Worm (Caenorhabditis elegans) whole organism, mixed stage, embryonic: Measurements from ENCODE around the gene ugt-58.
A peak's percentile ranks its signal among the peaks of the same experiment; 100 is the strongest.

Experiments
- drap-1 ChIP-seq: fragments of 200-800 bp; sonication (Bioruptor generic); optimal IDR thresholded peaks from 3 replicates; lab custom pipeline; 2018; ENCODE audit warnings: mild to moderate bottlenecking, missing genetic modification characterization, missing compliant biosample characterization
- elt-3 ChIP-seq: fragments of 150-350 bp; optimal IDR thresholded peaks from 2 replicates; lab custom pipeline; 2014; ENCODE audit warnings: missing biosample characterization, missing genetic modification characterization
- mep-1 ChIP-seq: fragments of 150-350 bp; optimal IDR thresholded peaks from 2 replicates; lab custom pipeline; 2017; ENCODE audit warnings: missing biosample characterization, missing genetic modification reagents, missing genetic modification characterization, inconsistent platforms
- nhr-237 ChIP-seq: fragments of 150-350 bp; optimal IDR thresholded peaks from 2 replicates; lab custom pipeline; 2014; ENCODE audit warnings: missing biosample characterization, missing genetic modification characterization
- pha-4 ChIP-seq: fragments of 150-350 bp; optimal IDR thresholded peaks from 2 replicates; lab custom pipeline; 2018; ENCODE audit warnings: missing biosample characterization, missing genetic modification reagents, missing genetic modification characterization
- snpc-4 ChIP-seq: fragments of 150-350 bp; optimal IDR thresholded peaks from 2 replicates; lab custom pipeline; 2014; ENCODE audit warnings: missing biosample characterization, missing genetic modification characterization
- unc-120 ChIP-seq: sonication (generic microtip); optimal IDR thresholded peaks from 2 replicates; lab custom pipeline; 2017; ENCODE audit warnings: missing genetic modification characterization, missing compliant biosample characterization; ENCODE audit not compliant: poor library complexity, severe bottlenecking
- unc-39 ChIP-seq: fragments of 150-350 bp; optimal IDR thresholded peaks from 2 replicates; lab custom pipeline; 2014; ENCODE audit warnings: missing biosample characterization, missing genetic modification characterization
- ztf-11 ChIP-seq: fragments of 150-350 bp; optimal IDR thresholded peaks from 2 replicates; lab custom pipeline; 2014; ENCODE audit warnings: missing biosample characterization, missing genetic modification characterization

DNA sequence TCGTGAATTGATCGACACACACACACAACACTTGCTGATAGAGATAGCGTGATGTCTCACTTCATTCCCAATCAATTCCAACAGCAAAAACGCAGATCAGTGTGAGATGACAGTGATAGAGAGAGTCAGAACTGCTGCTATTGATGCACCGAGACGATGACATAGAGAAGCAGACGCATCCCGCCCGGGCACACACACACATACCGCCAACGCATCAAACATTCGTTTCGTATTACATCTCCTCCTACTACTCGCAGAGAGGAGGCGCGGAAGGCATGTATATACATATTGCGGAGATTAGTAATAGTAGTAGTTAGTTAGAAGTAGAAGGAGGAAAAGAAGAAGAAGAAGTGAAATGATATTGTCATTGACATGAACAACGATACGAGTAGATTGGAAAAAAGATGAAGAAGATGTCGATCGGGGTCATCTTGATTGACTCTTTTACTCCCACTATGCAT, 32.8 kb upstream of the ugt-58 start:
- TF ChIP-seq ztf-11 (no peak), pha-4 (no peak), drap-1 (GFP tag; lab: Kevin White, UChicago) (peak; percentile 42), snpc-4 (tag; lab: Kevin White, UChicago) (no peak), mep-1 (tag; lab: Kevin White, UChicago) (no peak), elt-3 (no peak), nhr-237 (tag; lab: Kevin White, UChicago) (no peak), unc-120 (peak; percentile 63), unc-39 (tag; lab: Kevin White, UChicago) (no peak)
